Fruit fly (Drosophila melanogaster): ENCODE results near the gene Sf3b5.

Gene Sf3b5

dm6 chr3R:8992928-8993579 lies 22.1 kb downstream of the Sf3b5 start, which contains the start of gene CG11975 (continued):
- TF ChIP-seq ssp (GFP tag; IDR thresholded peaks at IDR 0.05) (0 out of 2 replicates have a peak, but pooled peaks have one; percentile 38), Fer2 (tag; optimal IDR thresholded peaks at IDR 0.05) (peak; percentile 54), CG7271 (tag; optimal IDR thresholded peaks at IDR 0.05) (no peak), bsh (GFP tag; optimal IDR thresholded peaks at IDR 0.05) (peak in 1 of 2 experiments; percentile 50), repo (GFP tag; optimal IDR thresholded peaks at IDR 0.05) (peak; percentile 73), CG8359 (GFP tag; optimal IDR thresholded peaks at IDR 0.05; ENCODE audit: borderline replicate concordance) (no peak), HLH3B (GFP tag; IDR thresholded peaks at IDR 0.05) (peak; percentile 25; the same call in 1 of the 2 replicates), tin (GFP tag; optimal IDR thresholded peaks at IDR 0.05) (peak; percentile 71), CG16779 (GFP tag; IDR thresholded peaks at IDR 0.05) (no peak), CG6272 (GFP tag; IDR thresholded peaks at IDR 0.05) (peak; percentile 54), CG14860 (GFP tag; IDR thresholded peaks at IDR 0.05; ENCODE audit: partially characterized antibody) (peak; percentile 43; the same call in 1 of the 3 replicates), Atf3 (GFP tag; optimal IDR thresholded peaks at IDR 0.05) (peak; percentile 46), CG10654 (GFP tag; optimal IDR thresholded peaks at IDR 0.05) (peak; percentile 69), stc (GFP tag; IDR thresholded peaks at IDR 0.05) (no peak), slou (GFP tag; optimal IDR thresholded peaks at IDR 0.05) (peak; percentile 70), schlank (tag; optimal IDR thresholded peaks at IDR 0.05) (peak; percentile 37), knrl (GFP tag; IDR thresholded peaks at IDR 0.05; ENCODE audit: partially characterized antibody) (peak; percentile 77), ranshi (GFP tag; IDR thresholded peaks at IDR 0.05) (0 out of 2 replicates have a peak, but pooled peaks have one; percentile 53), dan (GFP tag; IDR thresholded peaks at IDR 0.05) (no peak), CG17385 (GFP tag; optimal IDR thresholded peaks at IDR 0.05) (no peak), E2f1 (GFP tag; IDR thresholded peaks at IDR 0.05) (0 out of 2 replicates have a peak, but pooled peaks have one; percentile 39), CrebB (tag; optimal IDR thresholded peaks at IDR 0.05) (no peak), cwo (GFP tag; optimal IDR thresholded peaks at IDR 0.05) (peak; percentile 60), oc (tag; optimal IDR thresholded peaks at IDR 0.05) (no peak), Dp (GFP tag; optimal IDR thresholded peaks at IDR 0.05) (peak; percentile 3), CG6854 (GFP tag; optimal IDR thresholded peaks at IDR 0.05) (no peak), CG13287 (GFP tag; IDR thresholded peaks at IDR 0.05; ENCODE audit: partially characterized antibody) (peak; percentile 84), Optix (GFP tag; IDR thresholded peaks at IDR 0.05) (peak; percentile 40; the same call in 1 of the 3 replicates), CG2889 (GFP tag; IDR thresholded peaks at IDR 0.05) (0 out of 3 replicates have a peak, but pooled peaks have one; percentile 37), mam (GFP tag; optimal IDR thresholded peaks at IDR 0.05) (peak; percentile 90), trh (GFP tag; optimal IDR thresholded peaks at IDR 0.05) (peak; percentile 67), CG18262 (tag; optimal IDR thresholded peaks at IDR 0.05) (peak; percentile 70), CG6254 (GFP tag; optimal IDR thresholded peaks at IDR 0.05) (no peak), Spps (tag; optimal IDR thresholded peaks at IDR 0.05) (peak; percentile 4), caup (GFP tag; optimal IDR thresholded peaks at IDR 0.05; ENCODE audit: severe bottlenecking) (peak; percentile 80), CG11723 (GFP tag; optimal IDR thresholded peaks at IDR 0.05) (no peak), ci (GFP tag; IDR thresholded peaks at IDR 0.05) (peak; percentile 29; the same call in 1 of the 3 replicates), jigr1 (GFP tag; IDR thresholded peaks at IDR 0.05) (no peak), CG32772 (GFP tag; IDR thresholded peaks at IDR 0.05) (peak; percentile 71), Abd-B (GFP tag; optimal IDR thresholded peaks at IDR 0.05) (no peak), shn (GFP tag; optimal IDR thresholded peaks at IDR 0.05) (peak; percentile 88), kni (GFP tag; optimal IDR thresholded peaks at IDR 0.05) (peak; percentile 48), az2 (GFP tag; optimal IDR thresholded peaks at IDR 0.05) (peak; percentile 73), CG10959 (GFP tag; IDR thresholded peaks at IDR 0.05) (0 out of 2 replicates have a peak, but pooled peaks have one; percentile 21), btn (GFP tag; optimal IDR thresholded peaks at IDR 0.05) (peak; percentile 61), NK7.1 (GFP tag; optimal IDR thresholded peaks at IDR 0.05) (peak; percentile 64), CG12155 (GFP tag; optimal IDR thresholded peaks at IDR 0.05) (peak; percentile 80), ERR (GFP tag; optimal IDR thresholded peaks at IDR 0.05) (peak; percentile 37), exex (tag; optimal IDR thresholded peaks at IDR 0.05) (no peak)

Data from whole organism, embryonic.